Fruit fly (Drosophila melanogaster): ENCODE measurements around the gene CG7016.

The CG7016 gene

DNA sequence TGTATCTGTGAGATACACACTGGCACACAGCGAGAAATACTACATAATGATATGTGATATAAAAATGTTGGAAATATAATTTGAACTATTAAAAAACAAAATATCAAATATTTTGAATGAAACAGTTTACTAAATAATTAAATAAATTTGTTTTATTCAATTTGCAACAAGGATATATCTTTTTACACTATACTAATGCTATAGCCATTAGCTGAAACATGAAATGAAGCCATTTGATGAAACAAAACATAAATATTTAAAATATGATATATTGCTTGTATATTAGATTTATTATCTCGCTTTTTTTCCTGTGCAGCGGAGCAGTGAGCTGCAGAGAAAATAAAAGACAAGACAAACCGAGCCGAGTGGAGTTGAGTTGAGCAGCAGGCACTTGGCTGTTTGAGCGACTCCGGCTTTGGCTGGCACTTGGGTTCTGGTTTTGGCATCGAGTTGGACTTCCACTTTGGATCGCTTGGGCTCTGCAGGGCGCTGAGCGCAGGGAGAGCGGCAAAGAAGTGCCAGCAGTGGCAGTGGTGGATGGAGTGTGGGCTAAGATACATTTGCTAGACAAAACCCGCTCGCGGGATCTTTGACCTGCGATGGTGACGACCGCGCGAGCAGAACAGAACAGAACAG, 30.7 kb downstream of the CG7016 start (continued):
- peak; percentile 86 for TF ChIP-seq OdsH (GFP tag; optimal IDR thresholded peaks at IDR 0.05)
- TF ChIP-seq pdm3 (GFP tag; optimal IDR thresholded peaks at IDR 0.05) = peak; percentile 68
- TF ChIP-seq achi (GFP tag; optimal IDR thresholded peaks at IDR 0.05) = peak; percentile 90
- TF ChIP-seq CG9139 (GFP tag; optimal IDR thresholded peaks at IDR 0.05) = peak; percentile 74
- peak; percentile 91 for TF ChIP-seq CG6808 (GFP tag; optimal IDR thresholded peaks at IDR 0.05)
- TF ChIP-seq CG11902 (GFP tag; optimal IDR thresholded peaks at IDR 0.05) = peak; percentile 59
- peak; percentile 70; the same call in 1 of the 2 replicates for TF ChIP-seq CG11294 (GFP tag; IDR thresholded peaks at IDR 0.05)
- peak; percentile 77 for TF ChIP-seq Smox (GFP tag; optimal IDR thresholded peaks at IDR 0.05)
- peak; percentile 88 for TF ChIP-seq CG10631 (GFP tag; optimal IDR thresholded peaks at IDR 0.05)
- TF ChIP-seq CG8319 (GFP tag; optimal IDR thresholded peaks at IDR 0.05) = peak; percentile 52
- peak; percentile 45 for TF ChIP-seq CG1621 (tag; optimal IDR thresholded peaks at IDR 0.05)
- TF ChIP-seq esn (GFP tag; optimal IDR thresholded peaks at IDR 0.05) = peak; percentile 88
- peak; percentile 66 for TF ChIP-seq Hr4 (GFP tag; optimal IDR thresholded peaks at IDR 0.05)
- peak; percentile 33 for TF ChIP-seq Sox14 (GFP tag; optimal IDR thresholded peaks at IDR 0.05)
- TF ChIP-seq CG6854 (GFP tag; optimal IDR thresholded peaks at IDR 0.05) = peak; percentile 76
- TF ChIP-seq CG16779 (tag; optimal IDR thresholded peaks at IDR 0.05) = peak; percentile 81
- TF ChIP-seq topi (GFP tag; optimal IDR thresholded peaks at IDR 0.05) = peak; percentile 72
- peak; percentile 81; the same call in 2 of the 3 replicates for TF ChIP-seq CG6163 (GFP tag; IDR thresholded peaks at IDR 0.05)
- TF ChIP-seq CG4318 (GFP tag; optimal IDR thresholded peaks at IDR 0.05) = peak; percentile 74
- TF ChIP-seq vri (GFP tag; optimal IDR thresholded peaks at IDR 0.05) = peak; percentile 42
- TF ChIP-seq Hr38 (GFP tag; optimal IDR thresholded peaks at IDR 0.05) = no peak
- peak; percentile 84 for TF ChIP-seq eg (GFP tag; IDR thresholded peaks at IDR 0.05)
- peak; percentile 19 for TF ChIP-seq Ets21C (GFP tag; optimal IDR thresholded peaks at IDR 0.05)
- peak; percentile 62 for TF ChIP-seq dac (GFP tag; optimal IDR thresholded peaks at IDR 0.05)
- peak; percentile 79 for TF ChIP-seq CG8632 (GFP tag; optimal IDR thresholded peaks at IDR 0.05)

DNA sequence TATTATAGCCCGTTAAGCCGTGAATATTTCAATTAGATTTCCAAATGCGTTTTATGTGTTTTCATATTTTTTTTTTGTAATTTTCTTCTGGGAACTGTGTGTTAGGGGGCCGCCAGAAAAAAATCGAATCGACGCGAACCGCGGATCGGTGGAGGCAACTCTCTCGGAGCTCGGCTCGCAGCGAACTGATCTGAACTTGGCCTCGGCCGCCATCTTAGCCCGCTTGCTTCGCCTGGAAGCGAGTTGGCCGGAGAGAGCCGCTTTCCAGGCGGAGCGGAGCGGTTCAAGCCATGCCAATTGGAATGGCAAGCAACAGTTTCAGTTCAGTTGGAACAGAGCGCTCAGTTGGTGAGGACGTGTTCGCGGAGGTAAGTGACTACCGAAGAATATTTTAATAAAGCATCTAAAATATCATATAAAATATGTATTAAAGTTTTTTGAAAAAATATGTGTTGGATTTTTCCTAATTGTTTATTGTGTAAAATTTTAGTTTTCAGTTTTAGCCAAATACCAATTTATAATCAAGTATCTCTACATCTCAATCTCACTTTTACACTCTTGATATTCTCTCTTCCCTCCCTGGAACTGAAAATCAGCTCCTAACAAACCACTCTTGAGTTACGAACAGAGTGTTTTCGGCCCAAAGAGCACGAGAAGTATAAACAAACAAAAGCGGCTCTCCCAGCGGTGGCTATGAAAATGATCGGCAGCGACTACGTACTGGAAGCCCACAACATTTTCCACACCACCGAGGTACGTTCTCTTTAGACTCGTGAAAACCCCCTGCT, 31.9 kb downstream of the CG7016 start, which contains the start of the genes CG31121 and CG11069:
CG31121 (minus strand) TSS at position 187 of the 788 bp plus-strand sequence.
CG11069 (plus strand) TSS at position 324 of the 788 bp plus-strand sequence.
- TF ChIP-seq vri (GFP tag; optimal IDR thresholded peaks at IDR 0.05) (no peak), salr (GFP tag; optimal IDR thresholded peaks at IDR 0.05) (no peak), CG11762 (GFP tag; optimal IDR thresholded peaks at IDR 0.05; ENCODE audit: insufficient read depth) (peak; percentile 3), CG1621 (tag; optimal IDR thresholded peaks at IDR 0.05) (peak; percentile 1), net (GFP tag; optimal IDR thresholded peaks at IDR 0.05) (peak; percentile 9), CG6163 (GFP tag; IDR thresholded peaks at IDR 0.05) (peak; percentile 28; the same call in 1 of the 3 replicates), CG34406 (GFP tag; optimal IDR thresholded peaks at IDR 0.05) (no peak), CG8119 (GFP tag; IDR thresholded peaks at IDR 0.05) (peak; percentile 29; the same call in 2 of the 3 replicates), Eip78C (GFP tag) (peak; percentile 68), eg (GFP tag; IDR thresholded peaks at IDR 0.05) (peak; percentile 59; the same call in 1 of the 3 replicates), spab (GFP tag; optimal IDR thresholded peaks at IDR 0.05) (no peak), CG3919 (GFP tag; optimal IDR thresholded peaks at IDR 0.05) (peak; percentile 6), ss (GFP tag; optimal IDR thresholded peaks at IDR 0.05) (peak in 1 of 2 experiments; percentile 3), dsx (GFP tag; optimal IDR thresholded peaks at IDR 0.05; ENCODE audit: poor library complexity, severe bottlenecking) (peak; percentile 9), topi (GFP tag; optimal IDR thresholded peaks at IDR 0.05) (peak; percentile 10)

DNA sequence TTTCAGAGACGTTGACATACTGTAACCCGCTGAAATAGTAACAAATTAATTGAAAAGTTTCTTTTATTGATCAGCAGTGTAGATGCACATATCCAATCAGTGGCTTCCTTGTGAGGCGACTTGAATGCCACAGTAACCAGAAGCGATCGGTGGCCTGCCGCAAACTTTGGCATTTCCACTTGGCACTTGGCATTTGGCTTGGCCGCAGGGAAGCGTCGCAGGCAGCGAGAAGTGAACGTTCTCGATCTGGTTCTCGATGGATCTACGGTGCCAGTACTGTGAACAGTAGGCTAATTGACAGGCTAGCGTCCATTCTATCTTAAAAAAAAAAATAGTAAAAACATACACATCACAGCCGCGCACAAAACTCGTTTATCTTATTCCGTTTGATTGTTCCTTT, 38.1 kb downstream of the CG7016 start, which contains the start of gene CG10845:
CG10845 (plus strand) TSS at position 301 of the 400 bp plus-strand sequence.
- TF ChIP-seq esn (GFP tag; optimal IDR thresholded peaks at IDR 0.05) (no peak), Hr4 (GFP tag; optimal IDR thresholded peaks at IDR 0.05) (no peak), CG6276 (GFP tag; optimal IDR thresholded peaks at IDR 0.05) (no peak), fkh (GFP tag; optimal IDR thresholded peaks at IDR 0.05) (no peak), CG3919 (GFP tag; optimal IDR thresholded peaks at IDR 0.05) (no peak), eg (GFP tag; IDR thresholded peaks at IDR 0.05) (no peak), CG32006 (GFP tag; optimal IDR thresholded peaks at IDR 0.05) (no peak), CG3032 (tag; optimal IDR thresholded peaks at IDR 0.05) (no peak), CG11294 (GFP tag; IDR thresholded peaks at IDR 0.05) (no peak), CG6163 (GFP tag; IDR thresholded peaks at IDR 0.05) (no peak), vri (GFP tag; optimal IDR thresholded peaks at IDR 0.05) (no peak), Gug (GFP tag; IDR thresholded peaks at IDR 0.05) (no peak), Lpt (GFP tag; optimal IDR thresholded peaks at IDR 0.05) (no peak), Ets96B (tag; optimal IDR thresholded peaks at IDR 0.05) (no peak), ss (GFP tag; optimal IDR thresholded peaks at IDR 0.05) (no peak), OdsH (GFP tag; optimal IDR thresholded peaks at IDR 0.05) (no peak)
